Fruit fly (Drosophila melanogaster) whole organism, embryonic: ENCODE data around the gene CCAP.

Experiments used
- Aef1 ChIP-seq: fragments of 200-800 bp; sonication (Bioruptor generic); IDR thresholded peaks from 3 replicates; pipeline ENCODE4 v1.3.6; 2022; ENCODE audit warnings: missing biosample characterization, missing genetic modification characterization
- Atf3 ChIP-seq: fragments of 200-800 bp; sonication (Bioruptor generic); optimal IDR thresholded peaks from 3 replicates; lab custom pipeline; 2016; ENCODE audit warnings: missing biosample characterization, missing genetic modification characterization
- CG10267 ChIP-seq: fragments of 200-800 bp; sonication (Bioruptor generic); optimal IDR thresholded peaks from 2 replicates; lab custom pipeline; 2018; ENCODE audit warnings: missing biosample characterization, mild to moderate bottlenecking, missing genetic modification characterization, moderate library complexity
- CG10543 ChIP-seq: fragments of 200-800 bp; sonication (Bioruptor generic); optimal IDR thresholded peaks from 3 replicates; lab custom pipeline; 2017; ENCODE audit warnings: missing biosample characterization, mild to moderate bottlenecking, missing genetic modification characterization, moderate library complexity
- CG10959 ChIP-seq: fragments of 200-800 bp; sonication (Bioruptor generic); IDR thresholded peaks from 2 replicates; pipeline ENCODE4 v1.3.6; 2022; ENCODE audit warnings: missing biosample characterization, missing genetic modification characterization
- CG11695 ChIP-seq: fragments of 200-800 bp; sonication (Bioruptor generic); IDR thresholded peaks from 3 replicates; pipeline ENCODE4 v1.3.6; 2022; ENCODE audit warnings: missing biosample characterization, missing genetic modification characterization
- CG12219 ChIP-seq: fragments of 200-800 bp; sonication (Bioruptor generic); optimal IDR thresholded peaks from 3 replicates; lab custom pipeline; 2018; ENCODE audit warnings: missing biosample characterization, mild to moderate bottlenecking, missing genetic modification characterization
- CG13775 ChIP-seq: fragments of 200-800 bp; sonication (Bioruptor generic); optimal IDR thresholded peaks from 3 replicates; lab custom pipeline; 2017; ENCODE audit warnings: missing biosample characterization, mild to moderate bottlenecking, missing genetic modification characterization
- CG1603 ChIP-seq: fragments of 200-800 bp; sonication (Bioruptor generic); optimal IDR thresholded peaks from 2 replicates; lab custom pipeline; 2019; ENCODE audit warnings: missing biosample characterization, mild to moderate bottlenecking, missing genetic modification characterization, moderate library complexity
- CG17328 ChIP-seq: fragments of 200-800 bp; sonication (Bioruptor generic); IDR thresholded peaks from 2 replicates; pipeline ENCODE4 v1.3.6; 2022; ENCODE audit warnings: missing biosample characterization, missing genetic modification characterization
- CG17802 ChIP-seq: fragments of 200-800 bp; sonication (Bioruptor generic); optimal IDR thresholded peaks from 2 replicates; lab custom pipeline; 2018; ENCODE audit warnings: missing biosample characterization, mild to moderate bottlenecking, missing genetic modification characterization, moderate library complexity
- CG17829 ChIP-seq: fragments of 200-800 bp; optimal IDR thresholded peaks from 2 replicates; lab custom pipeline; 2019; ENCODE audit warnings: missing biosample characterization, mild to moderate bottlenecking, missing genetic modification characterization, moderate library complexity
- CG18599 ChIP-seq: fragments of 200-800 bp; sonication (Bioruptor generic); optimal IDR thresholded peaks from 3 replicates; lab custom pipeline; 2017; ENCODE audit warnings: missing biosample characterization, missing genetic modification characterization, mild to moderate bottlenecking, moderate library complexity, missing genetic modification reagents
- CG30020 ChIP-seq: fragments of 200-800 bp; optimal IDR thresholded peaks from 2 replicates; lab custom pipeline; 2019; ENCODE audit warnings: missing biosample characterization, mild to moderate bottlenecking, missing genetic modification characterization, moderate library complexity
- CG30403 ChIP-seq: fragments of 200-800 bp; sonication (Bioruptor generic); optimal IDR thresholded peaks from 3 replicates; lab custom pipeline; 2016; ENCODE audit warnings: missing biosample characterization, missing genetic modification characterization
- CG31365 ChIP-seq: fragments of 200-800 bp; sonication (Bioruptor generic); optimal IDR thresholded peaks from 2 replicates; lab custom pipeline; 2018; ENCODE audit warnings: missing biosample characterization, mild to moderate bottlenecking, missing genetic modification characterization
- CG5180 ChIP-seq: fragments of 200-800 bp; sonication (Bioruptor generic); optimal IDR thresholded peaks from 3 replicates; lab custom pipeline; 2017; ENCODE audit warnings: missing biosample characterization, missing genetic modification characterization, mild to moderate bottlenecking, moderate library complexity, missing genetic modification reagents
- CG7963 ChIP-seq: fragments of 200-800 bp; sonication (Bioruptor generic); IDR thresholded peaks from 3 replicates; pipeline ENCODE4 v1.3.6; 2022; ENCODE audit warnings: missing biosample characterization, missing genetic modification characterization; ENCODE audit not compliant: partially characterized antibody
- CG8765 ChIP-seq: fragments of 200-800 bp; sonication (Bioruptor generic); IDR thresholded peaks from 2 replicates; pipeline ENCODE4 v1.3.6; 2022; ENCODE audit warnings: missing biosample characterization, missing genetic modification characterization
- CG9215 ChIP-seq: fragments of 200-800 bp; sonication (Bioruptor generic); IDR thresholded peaks from 2 replicates; pipeline ENCODE4 v1.3.6; 2022; ENCODE audit warnings: missing biosample characterization, missing genetic modification characterization
- CG9876 ChIP-seq: fragments of 200-800 bp; sonication (Bioruptor generic); optimal IDR thresholded peaks from 2 replicates; lab custom pipeline; 2016; ENCODE audit warnings: missing biosample characterization, missing genetic modification characterization
- Camta ChIP-seq: fragments of 200-800 bp; sonication (Bioruptor generic); optimal IDR thresholded peaks from 2 replicates; lab custom pipeline; 2016; ENCODE audit warnings: missing biosample characterization, missing genetic modification characterization
- CoRest ChIP-seq: fragments of 200-800 bp; sonication (Bioruptor generic); optimal IDR thresholded peaks from 3 replicates; lab custom pipeline; 2018; ENCODE audit warnings: missing biosample characterization, mild to moderate bottlenecking, missing genetic modification characterization, moderate library complexity
- D ChIP-seq, 2 experiments: fragments of 200-800 bp in 1 of 2; fragments of >200 bp in 1 of 2; sonication (Bioruptor generic) in 1 of 2; optimal IDR thresholded peaks; 2 replicates in 1 of 2; 3 replicates in 1 of 2; lab custom pipeline; 2017; ENCODE audit warnings: mild to moderate bottlenecking in 1 of 2, missing biosample characterization in 1 of 2, missing genetic modification characterization in 1 of 2, missing genetic modification reagents in 1 of 2
- ERR ChIP-seq: fragments of 200-800 bp; sonication (Bioruptor generic); optimal IDR thresholded peaks from 2 replicates; lab custom pipeline; 2016; ENCODE audit warnings: missing biosample characterization, missing genetic modification characterization
- Eip74EF ChIP-seq, 2 experiments: fragments of 200-800 bp in 1 of 2; fragments of >200 bp in 1 of 2; sonication (Bioruptor generic) in 1 of 2; optimal IDR thresholded peaks; 2 replicates each; lab custom pipeline; 2017 to 2019; ENCODE audit warnings: missing biosample characterization in 2 of 2, missing genetic modification characterization in 2 of 2, mild to moderate bottlenecking in 1 of 2, moderate library complexity in 1 of 2
- Kr ChIP-seq: fragments of 200-800 bp; sonication (Bioruptor generic); optimal IDR thresholded peaks from 2 replicates; lab custom pipeline; 2017; ENCODE audit warnings: missing biosample characterization, mild to moderate bottlenecking, missing genetic modification characterization
- MTF-1 ChIP-seq: fragments of 200-800 bp; sonication (Bioruptor generic); optimal IDR thresholded peaks from 2 replicates; lab custom pipeline; 2018; ENCODE audit warnings: missing biosample characterization, mild to moderate bottlenecking, missing genetic modification characterization, borderline replicate concordance
- Ravus ChIP-seq: fragments of 200-800 bp; sonication (Bioruptor generic); IDR thresholded peaks from 2 replicates; pipeline ENCODE4 v1.3.6; 2022; ENCODE audit warnings: missing biosample characterization, missing genetic modification characterization
- Sox102F ChIP-seq: fragments of 200-800 bp; sonication (Bioruptor generic); optimal IDR thresholded peaks from 2 replicates; lab custom pipeline; 2018; ENCODE audit warnings: missing biosample characterization, mild to moderate bottlenecking, missing genetic modification characterization, moderate library complexity
- Stat92E ChIP-seq, 3 experiments: fragments of >200 bp in 2 of 3; fragments of 200-800 bp in 1 of 3; sonication (Bioruptor generic) in 1 of 3; optimal IDR thresholded peaks; 2 replicates each; lab custom pipeline; 2017 to 2019; ENCODE audit warnings: missing biosample characterization in 3 of 3, missing genetic modification characterization in 3 of 3, mild to moderate bottlenecking in 1 of 3, moderate library complexity in 1 of 3
- Usf ChIP-seq: fragments of 200-800 bp; sonication (Bioruptor generic); optimal IDR thresholded peaks from 2 replicates; lab custom pipeline; 2017; ENCODE audit warnings: missing genotype, missing biosample characterization, missing genetic modification characterization
- Vsx1 ChIP-seq: fragments of 200-800 bp; sonication (Bioruptor generic); optimal IDR thresholded peaks from 2 replicates; lab custom pipeline; 2017; ENCODE audit warnings: missing biosample characterization, mild to moderate bottlenecking, missing genetic modification characterization, missing genetic modification reagents
- bigmax ChIP-seq: fragments of 200-800 bp; sonication (Bioruptor generic); optimal IDR thresholded peaks from 2 replicates; lab custom pipeline; 2018; ENCODE audit warnings: missing biosample characterization, mild to moderate bottlenecking, missing genetic modification characterization
- chif ChIP-seq, 2 experiments: fragments of 200-800 bp; sonication (Bioruptor generic); optimal IDR thresholded peaks; 3 replicates each; lab custom pipeline; 2016; ENCODE audit warnings: missing biosample characterization in 2 of 2, missing genetic modification characterization in 2 of 2
- disco-r ChIP-seq: fragments of 200-800 bp; sonication (Bioruptor generic); optimal IDR thresholded peaks from 2 replicates; lab custom pipeline; 2016; ENCODE audit warnings: missing biosample characterization, missing genetic modification characterization
- gem ChIP-seq: fragments of 200-800 bp; sonication (Bioruptor generic); optimal IDR thresholded peaks from 2 replicates; lab custom pipeline; 2019; ENCODE audit warnings: missing biosample characterization, mild to moderate bottlenecking, missing genetic modification characterization, moderate library complexity
- lab ChIP-seq: fragments of 200-800 bp; sonication (Bioruptor generic); optimal IDR thresholded peaks from 3 replicates; lab custom pipeline; 2017; ENCODE audit warnings: missing biosample characterization, missing genetic modification characterization, mild to moderate bottlenecking, moderate library complexity, missing genetic modification reagents
- lbe ChIP-seq: fragments of 200-800 bp; sonication (Bioruptor generic); optimal IDR thresholded peaks from 2 replicates; lab custom pipeline; 2016; ENCODE audit warnings: missing biosample characterization, mild to moderate bottlenecking, missing genetic modification characterization
- nmo ChIP-seq: fragments of 200-800 bp; sonication (Bioruptor generic); optimal IDR thresholded peaks from 2 replicates; lab custom pipeline; 2018; ENCODE audit warnings: missing biosample characterization, mild to moderate bottlenecking, missing genetic modification characterization, moderate library complexity
- otp ChIP-seq: fragments of 200-800 bp; sonication (Bioruptor generic); IDR thresholded peaks from 3 replicates; pipeline ENCODE4, ENCODE4 v1.3.6; 2022; ENCODE audit warnings: missing biosample characterization, missing genetic modification characterization
- pnt ChIP-seq: fragments of 200-800 bp; sonication (Bioruptor generic); optimal IDR thresholded peaks from 3 replicates; lab custom pipeline; 2016; ENCODE audit warnings: missing biosample characterization, missing genetic modification characterization
- sd ChIP-seq: fragments of 200-800 bp; sonication (Bioruptor generic); optimal IDR thresholded peaks from 3 replicates; lab custom pipeline; 2018; ENCODE audit warnings: missing biosample characterization, mild to moderate bottlenecking, missing genetic modification characterization, moderate library complexity
- sim ChIP-seq: fragments of 200-800 bp; sonication (Bioruptor generic); IDR thresholded peaks from 2 replicates; pipeline ENCODE4 v1.3.6; 2022; ENCODE audit warnings: missing biosample characterization, missing genetic modification characterization
- slbo ChIP-seq: fragments of 200-800 bp; sonication (Bioruptor generic); IDR thresholded peaks from 2 replicates; pipeline ENCODE4 v1.3.6; 2022; ENCODE audit warnings: missing biosample characterization, missing genetic modification characterization
- ssp ChIP-seq: fragments of 200-800 bp; sonication (Bioruptor generic); IDR thresholded peaks from 2 replicates; pipeline ENCODE4 v1.3.6; 2022; ENCODE audit warnings: missing biosample characterization, missing genetic modification characterization
- trh ChIP-seq: fragments of 200-800 bp; sonication (Bioruptor generic); optimal IDR thresholded peaks from 2 replicates; lab custom pipeline; 2016; ENCODE audit warnings: missing biosample characterization, missing genetic modification characterization
- vfl ChIP-seq: fragments of 200-800 bp; sonication (Bioruptor generic); optimal IDR thresholded peaks from 2 replicates; lab custom pipeline; 2016; ENCODE audit warnings: missing biosample characterization, missing genetic modification characterization

CCAP gene

dm6 chr3R:22686336-22686874, 15.5 kb downstream of the CCAP start, which contains the start of the genes Gclm and CG17625 (continued):
- TF ChIP-seq CG31365 = peak; percentile 39
- TF ChIP-seq disco-r (GFP tag; lab: Kevin White, UChicago) = no peak
- TF ChIP-seq Ravus (GFP tag; lab: Robert Waterston, UW) = no peak
- no peak for TF ChIP-seq Camta (GFP tag; lab: Kevin White, UChicago)
- peak; percentile 21 for TF ChIP-seq Vsx1 (GFP tag; lab: Kevin White, UChicago)
- TF ChIP-seq CG30403 (GFP tag; lab: Kevin White, UChicago) = peak; percentile 63
- TF ChIP-seq MTF-1 (GFP tag; lab: Kevin White, UChicago) = peak; percentile 7
- no peak for TF ChIP-seq otp (GFP tag; lab: Robert Waterston, UW)
- peak; percentile 18 to 21 for TF ChIP-seq chif (GFP tag; optimal IDR thresholded peaks at IDR 0.05; lab: Kevin White, UChicago)
- no peak for TF ChIP-seq D (optimal IDR thresholded peaks at IDR 0.05; lab: Kevin White, UChicago)
- no peak for TF ChIP-seq D (GFP tag; optimal IDR thresholded peaks at IDR 0.05; lab: Kevin White, UChicago)
- no peak for TF ChIP-seq CG17328 (GFP tag; lab: Robert Waterston, UW)
- TF ChIP-seq CG9876 (GFP tag; lab: Kevin White, UChicago) = no peak
- TF ChIP-seq Usf = no peak
- no peak for TF ChIP-seq bigmax (GFP tag; lab: Kevin White, UChicago)
- peak; percentile 26 for TF ChIP-seq vfl (GFP tag; lab: Kevin White, UChicago)
- TF ChIP-seq trh (GFP tag; lab: Kevin White, UChicago) = no peak
- peak; percentile 90 for TF ChIP-seq CG10267 (tag; lab: Kevin White, UChicago)
- peak; percentile 31 for TF ChIP-seq CG10543 (GFP tag; lab: Kevin White, UChicago)
- peak; percentile 27; the same call in 1 of the 2 replicates for TF ChIP-seq CG10959 (GFP tag; lab: Robert Waterston, UW)
- TF ChIP-seq Kr (GFP tag; lab: Kevin White, UChicago) = no peak
- TF ChIP-seq sd (tag; lab: Kevin White, UChicago) = peak; percentile 45
- peak; percentile 63 for TF ChIP-seq CG18599 (GFP tag; lab: Kevin White, UChicago)
- no peak for TF ChIP-seq CG5180
- TF ChIP-seq CG1603 (tag; lab: Kevin White, UChicago) = peak; percentile 80
- TF ChIP-seq Atf3 (GFP tag; lab: Kevin White, UChicago) = no peak
- TF ChIP-seq gem (tag; lab: Kevin White, UChicago) = no peak
- peak; percentile 77 for TF ChIP-seq slbo
- no peak for TF ChIP-seq CG17802 (tag; lab: Kevin White, UChicago)
- peak; percentile 70 for TF ChIP-seq nmo
- TF ChIP-seq CG12219 (GFP tag; lab: Kevin White, UChicago) = peak; percentile 18
- peak in 1 of 2 experiments; percentile 44 for TF ChIP-seq Eip74EF (GFP tag; optimal IDR thresholded peaks at IDR 0.05; lab: Kevin White, UChicago)
- peak; percentile 42 for TF ChIP-seq ERR (GFP tag; lab: Kevin White, UChicago)
- peak; percentile 41 for TF ChIP-seq Aef1
- TF ChIP-seq ssp (GFP tag; lab: Robert Waterston, UW) = peak; percentile 35; the same call in 1 of the 2 replicates
- peak; percentile 70 for TF ChIP-seq CoRest (tag; lab: Kevin White, UChicago)
- TF ChIP-seq CG7963 = peak; percentile 62
- TF ChIP-seq CG17829 (tag; lab: Kevin White, UChicago) = peak; percentile 74
- peak in 1 of 3 experiments; percentile 72 for TF ChIP-seq Stat92E (GFP tag; optimal IDR thresholded peaks at IDR 0.05; lab: Kevin White, UChicago)
- TF ChIP-seq CG9215 (GFP tag; lab: Robert Waterston, UW) = peak; percentile 45; the same call in 1 of the 2 replicates
- peak; percentile 28 for TF ChIP-seq CG13775
- TF ChIP-seq CG8765 (GFP tag; lab: Robert Waterston, UW) = no peak
- no peak for TF ChIP-seq CG11695 (GFP tag; lab: Robert Waterston, UW)
- TF ChIP-seq lab (GFP tag; lab: Kevin White, UChicago) = peak; percentile 50
- TF ChIP-seq sim (GFP tag; lab: Robert Waterston, UW) = no peak
- TF ChIP-seq CG30020 (tag; lab: Kevin White, UChicago) = peak; percentile 51
- peak; percentile 24 for TF ChIP-seq lbe (GFP tag; lab: Kevin White, UChicago)
- no peak for TF ChIP-seq pnt (GFP tag; lab: Kevin White, UChicago)
- peak; percentile 44 for TF ChIP-seq Sox102F (GFP tag; lab: Kevin White, UChicago)
